Fruit fly (Drosophila melanogaster) Kc167 (cell line): ENCODE results near the gene e.

Experiments
- Myc ChIP-seq: fragments of >200 bp; optimal IDR thresholded peaks from 2 replicates; lab custom pipeline; 2017; ENCODE audit warnings: missing external identifiers
- Sin3A ChIP-seq: fragments of >200 bp; optimal IDR thresholded peaks from 2 replicates; lab custom pipeline; 2018; ENCODE audit warnings: missing external identifiers
- h ChIP-seq: fragments of >200 bp; optimal IDR thresholded peaks from 3 replicates; lab custom pipeline; 2018; ENCODE audit warnings: missing external identifiers
- psq ChIP-seq: fragments of >200 bp; optimal IDR thresholded peaks from 2 replicates; lab custom pipeline; 2017; ENCODE audit warnings: missing external identifiers
- ttk ChIP-seq: sonication (Bioruptor generic); optimal IDR thresholded peaks from 2 replicates; lab custom pipeline; 2017; ENCODE audit warnings: missing external identifiers

dm6 chr3R:21190797-21191401, 46.1 kb downstream of the e start:
- no peak for TF ChIP-seq h (lab: Kevin White, UChicago)
- no peak for TF ChIP-seq Myc (lab: Kevin White, UChicago)
- no peak for TF ChIP-seq Sin3A (lab: Kevin White, UChicago)
- no peak for TF ChIP-seq ttk
- no peak for TF ChIP-seq psq (lab: Kevin White, UChicago)
